Fruit fly (Drosophila melanogaster) whole organism, prepupa: ENCODE measurements around the gene Larp4B.
A peak's percentile ranks its signal among the peaks of the same experiment; 100 is the strongest.

Experiments
- CG11294 ChIP-seq: fragments of 200-800 bp; sonication (Bioruptor generic); IDR thresholded peaks from 2 replicates; pipeline ENCODE4 v1.3.6; 2022; ENCODE audit warnings: missing biosample characterization, missing genetic modification characterization
- CG11762 ChIP-seq: fragments of 200-800 bp; sonication (Bioruptor generic); optimal IDR thresholded peaks from 3 replicates; lab custom pipeline; 2016; ENCODE audit warnings: missing biosample characterization, missing genetic modification characterization; ENCODE audit not compliant: insufficient read depth
- CG11902 ChIP-seq: fragments of 200-800 bp; sonication (Bioruptor generic); optimal IDR thresholded peaks from 3 replicates; lab custom pipeline; 2016; ENCODE audit warnings: missing biosample characterization, missing genetic modification characterization
- CG15336 ChIP-seq: fragments of 200-800 bp; sonication (Bioruptor generic); IDR thresholded peaks from 2 replicates; pipeline ENCODE4 v1.3.6; 2022; ENCODE audit warnings: missing biosample characterization, missing genetic modification characterization
- CG1621 ChIP-seq: fragments of 200-800 bp; sonication (Bioruptor generic); optimal IDR thresholded peaks from 3 replicates; lab custom pipeline; 2018; ENCODE audit warnings: missing biosample characterization, mild to moderate bottlenecking, missing genetic modification characterization
- CG16779 ChIP-seq: fragments of 200-800 bp; sonication (Bioruptor generic); optimal IDR thresholded peaks from 3 replicates; lab custom pipeline; 2017; ENCODE audit warnings: missing biosample characterization, mild to moderate bottlenecking, missing genetic modification characterization
- CG3032 ChIP-seq: fragments of 200-800 bp; optimal IDR thresholded peaks from 2 replicates; lab custom pipeline; 2019; ENCODE audit warnings: missing biosample characterization, mild to moderate bottlenecking, missing genetic modification characterization, moderate library complexity
- CG32006 ChIP-seq: fragments of 200-800 bp; sonication (Bioruptor generic); optimal IDR thresholded peaks from 3 replicates; lab custom pipeline; 2017; ENCODE audit warnings: missing biosample characterization, mild to moderate bottlenecking, missing genetic modification characterization
- CG34406 ChIP-seq: fragments of 200-800 bp; sonication (Bioruptor generic); optimal IDR thresholded peaks from 3 replicates; lab custom pipeline; 2016; ENCODE audit warnings: missing biosample characterization, missing genetic modification characterization
- CG3919 ChIP-seq: fragments of 200-800 bp; sonication (Bioruptor generic); optimal IDR thresholded peaks from 3 replicates; lab custom pipeline; 2016; ENCODE audit warnings: missing biosample characterization, missing genetic modification characterization
- CG4318 ChIP-seq: fragments of 200-800 bp; sonication (Bioruptor generic); optimal IDR thresholded peaks from 3 replicates; lab custom pipeline; 2017; ENCODE audit warnings: missing biosample characterization, mild to moderate bottlenecking, missing genetic modification characterization
- CG6163 ChIP-seq: fragments of 200-800 bp; sonication (Bioruptor generic); IDR thresholded peaks from 3 replicates; pipeline ENCODE4 v1.3.6; 2022; ENCODE audit warnings: missing biosample characterization, missing genetic modification characterization
- CG6276 ChIP-seq: fragments of 200-800 bp; sonication (Bioruptor generic); optimal IDR thresholded peaks from 2 replicates; lab custom pipeline; 2017; ENCODE audit warnings: missing biosample characterization, mild to moderate bottlenecking, missing genetic modification characterization
- CG6808 ChIP-seq: fragments of 200-800 bp; sonication (Bioruptor generic); optimal IDR thresholded peaks from 3 replicates; lab custom pipeline; 2017; ENCODE audit warnings: missing biosample characterization, missing genetic modification characterization, mild to moderate bottlenecking, moderate library complexity, missing genetic modification reagents
- CG6854 ChIP-seq: fragments of 200-800 bp; sonication (Bioruptor generic); optimal IDR thresholded peaks from 2 replicates; lab custom pipeline; 2017; ENCODE audit warnings: missing biosample characterization, mild to moderate bottlenecking, missing genetic modification characterization
- CG7368 ChIP-seq: fragments of 200-800 bp; sonication (Bioruptor generic); optimal IDR thresholded peaks from 3 replicates; lab custom pipeline; 2016; ENCODE audit warnings: missing biosample characterization, missing genetic modification characterization
- CG8119 ChIP-seq: fragments of 200-800 bp; sonication (Bioruptor generic); IDR thresholded peaks from 3 replicates; pipeline ENCODE4 v1.3.6; 2022; ENCODE audit warnings: missing biosample characterization, missing genetic modification characterization
- Eip75B ChIP-seq: fragments of 200-800 bp; sonication (Bioruptor generic); optimal IDR thresholded peaks from 3 replicates; lab custom pipeline; 2016; ENCODE audit warnings: missing biosample characterization, missing genetic modification characterization
- Eip78C ChIP-seq: fragments of 200-800 bp; sonication (Bioruptor generic); peaks from one replicate; lab custom pipeline; 2016; ENCODE audit warnings: missing biosample characterization, missing genetic modification characterization
- Eip93F ChIP-seq: fragments of 200-800 bp; sonication (Bioruptor generic); optimal IDR thresholded peaks from 2 replicates; lab custom pipeline; 2016; ENCODE audit warnings: missing biosample characterization, mild to moderate bottlenecking, missing genetic modification characterization
- Ets21C ChIP-seq: fragments of 200-800 bp; sonication (Bioruptor generic); optimal IDR thresholded peaks from 3 replicates; lab custom pipeline; 2016; ENCODE audit warnings: missing biosample characterization, missing genetic modification characterization
- Ets96B ChIP-seq: fragments of 200-800 bp; optimal IDR thresholded peaks from 2 replicates; lab custom pipeline; 2019; ENCODE audit warnings: missing biosample characterization, mild to moderate bottlenecking, missing genetic modification characterization, moderate library complexity
- Hr38 ChIP-seq: sonication (Bioruptor generic); optimal IDR thresholded peaks from 2 replicates; lab custom pipeline; 2016; ENCODE audit warnings: missing biosample characterization, missing genetic modification characterization
- Hr39 ChIP-seq: fragments of 200-800 bp; sonication (Bioruptor generic); optimal IDR thresholded peaks from 2 replicates; lab custom pipeline; 2016; ENCODE audit warnings: missing biosample characterization, missing genetic modification characterization
- Hr4 ChIP-seq: fragments of 200-800 bp; sonication (Bioruptor generic); optimal IDR thresholded peaks from 3 replicates; lab custom pipeline; 2016; ENCODE audit warnings: missing biosample characterization, missing genetic modification characterization
- Lpt ChIP-seq: fragments of 200-800 bp; sonication (Bioruptor generic); optimal IDR thresholded peaks from 3 replicates; lab custom pipeline; 2016; ENCODE audit warnings: missing biosample characterization, missing genetic modification characterization
- Met ChIP-seq: fragments of 200-800 bp; sonication (Bioruptor generic); optimal IDR thresholded peaks from 3 replicates; lab custom pipeline; 2016; ENCODE audit warnings: missing biosample characterization, missing genetic modification characterization
- OdsH ChIP-seq: fragments of 200-800 bp; sonication (Bioruptor generic); optimal IDR thresholded peaks from 3 replicates; lab custom pipeline; 2016; ENCODE audit warnings: missing biosample characterization, missing genetic modification characterization
- Smox ChIP-seq: fragments of 200-800 bp; sonication (Bioruptor generic); optimal IDR thresholded peaks from 3 replicates; lab custom pipeline; 2016; ENCODE audit warnings: missing biosample characterization, missing genetic modification characterization
- Sox102F ChIP-seq: fragments of 200-800 bp; sonication (Bioruptor generic); optimal IDR thresholded peaks from 2 replicates; lab custom pipeline; 2016; ENCODE audit warnings: missing biosample characterization, mild to moderate bottlenecking, missing genetic modification characterization
- Sox14 ChIP-seq: fragments of 200-800 bp; sonication (Bioruptor generic); optimal IDR thresholded peaks from 3 replicates; lab custom pipeline; 2016; ENCODE audit warnings: missing biosample characterization, missing genetic modification characterization
- Sox15 ChIP-seq: fragments of 200-800 bp; sonication (Bioruptor generic); optimal IDR thresholded peaks from 3 replicates; lab custom pipeline; 2016; ENCODE audit warnings: missing biosample characterization, missing genetic modification characterization
- achi ChIP-seq: fragments of 200-800 bp; sonication (Bioruptor generic); optimal IDR thresholded peaks from 3 replicates; lab custom pipeline; 2016; ENCODE audit warnings: missing biosample characterization, missing genetic modification characterization
- acj6 ChIP-seq: fragments of 200-800 bp; sonication (Bioruptor generic); optimal IDR thresholded peaks from 3 replicates; lab custom pipeline; 2016; ENCODE audit warnings: missing biosample characterization, missing genetic modification characterization
- cyc ChIP-seq: fragments of 200-800 bp; sonication (Bioruptor generic); optimal IDR thresholded peaks from 3 replicates; lab custom pipeline; 2016; ENCODE audit warnings: missing biosample characterization, missing genetic modification characterization
- dac ChIP-seq: fragments of 200-800 bp; sonication (Bioruptor generic); optimal IDR thresholded peaks from 2 replicates; lab custom pipeline; 2017; ENCODE audit warnings: missing biosample characterization, mild to moderate bottlenecking, missing genetic modification characterization
- dsx ChIP-seq: fragments of 200-800 bp; optimal IDR thresholded peaks from 3 replicates; lab custom pipeline; 2019; ENCODE audit warnings: missing biosample characterization, mild to moderate bottlenecking, missing genetic modification characterization, moderate library complexity; ENCODE audit not compliant: poor library complexity, severe bottlenecking
- eg ChIP-seq: fragments of 200-800 bp; sonication (Bioruptor generic); IDR thresholded peaks from 3 replicates; pipeline ENCODE4 v1.3.6; 2022; ENCODE audit warnings: missing biosample characterization, missing genetic modification characterization
- esn ChIP-seq: fragments of 200-800 bp; sonication (Bioruptor generic); optimal IDR thresholded peaks from 2 replicates; lab custom pipeline; 2016; ENCODE audit warnings: missing biosample characterization, mild to moderate bottlenecking, missing genetic modification characterization, moderate library complexity
- fd59A ChIP-seq: fragments of 200-800 bp; sonication (Bioruptor generic); optimal IDR thresholded peaks from 2 replicates; lab custom pipeline; 2017; ENCODE audit warnings: missing biosample characterization, mild to moderate bottlenecking, missing genetic modification characterization, missing genetic modification reagents
- net ChIP-seq: fragments of 200-800 bp; sonication (Bioruptor generic); optimal IDR thresholded peaks from 3 replicates; lab custom pipeline; 2016; ENCODE audit warnings: missing biosample characterization, missing genetic modification characterization
- pdm3 ChIP-seq: fragments of 200-800 bp; sonication (Bioruptor generic); optimal IDR thresholded peaks from 3 replicates; lab custom pipeline; 2016; ENCODE audit warnings: missing biosample characterization, missing genetic modification characterization
- spab ChIP-seq: fragments of 200-800 bp; sonication (Bioruptor generic); optimal IDR thresholded peaks from 2 replicates; lab custom pipeline; 2017; ENCODE audit warnings: missing biosample characterization, mild to moderate bottlenecking, missing genetic modification characterization, missing genetic modification reagents
- ss ChIP-seq, 2 experiments: fragments of 200-800 bp; sonication (Bioruptor generic); optimal IDR thresholded peaks; 2 replicates in 1 of 2; 3 replicates in 1 of 2; lab custom pipeline; 2017 to 2018; ENCODE audit warnings: mild to moderate bottlenecking in 2 of 2, missing biosample characterization in 2 of 2, missing genetic modification characterization in 2 of 2, moderate library complexity in 1 of 2
- topi ChIP-seq: fragments of 200-800 bp; sonication (Bioruptor generic); optimal IDR thresholded peaks from 3 replicates; lab custom pipeline; 2016; ENCODE audit warnings: missing biosample characterization, missing genetic modification characterization
- vri ChIP-seq: fragments of 200-800 bp; sonication (Bioruptor generic); optimal IDR thresholded peaks from 3 replicates; lab custom pipeline; 2016; ENCODE audit warnings: missing biosample characterization, mild to moderate bottlenecking, missing genetic modification characterization

The Larp4B gene

DNA sequence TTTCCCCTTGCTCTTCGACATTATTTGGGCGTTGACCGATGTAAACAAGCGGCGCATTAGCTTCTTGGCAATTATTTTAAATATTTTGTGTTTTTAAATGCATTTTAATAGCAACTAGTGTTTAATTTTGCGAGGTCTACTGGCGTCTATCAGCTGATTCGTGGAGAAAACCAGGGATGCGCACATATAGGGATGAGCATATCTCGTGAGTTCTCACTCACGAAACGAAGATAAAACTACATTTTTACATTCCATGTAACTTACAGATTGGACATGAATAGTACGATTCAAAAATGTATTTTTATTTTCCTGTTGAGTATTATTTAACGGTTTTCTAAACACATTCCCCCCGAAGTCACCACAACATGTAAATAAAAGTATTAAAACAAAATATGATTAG lies 27.2 kb upstream of the Larp4B start, which contains the start of gene CG14966 (continued):
- TF ChIP-seq pdm3 (GFP tag; lab: Kevin White, UChicago) (peak; percentile 26), CG11294 (GFP tag; lab: Robert Waterston, UW) (no peak), Sox14 (peak; percentile 29), topi (peak; percentile 33), Smox (peak; percentile 31), Met (no peak), CG6163 (GFP tag; lab: Robert Waterston, UW) (no peak), CG11902 (GFP tag; lab: Kevin White, UChicago) (no peak), CG1621 (tag; lab: Kevin White, UChicago) (no peak), CG11762 (GFP tag; lab: Kevin White, UChicago) (no peak)

dm6 chr3L:3198447-3199402 lies 25.9 kb upstream of the Larp4B start, which contains the start of the genes CG32276 and gry:
Gene CG32276 (minus strand): TSS chr3L:3199047.
Gene gry (plus strand): TSS chr3L:3199090.
- peak; percentile 0 for TF ChIP-seq Hr38 (GFP tag; lab: Kevin White, UChicago)
- no peak for TF ChIP-seq Ets96B (tag; lab: Kevin White, UChicago)
- TF ChIP-seq Sox102F (GFP tag; lab: Kevin White, UChicago), result peak; percentile 75
- TF ChIP-seq spab (GFP tag; lab: Kevin White, UChicago), result no peak
- no peak for TF ChIP-seq Smox
- no peak for TF ChIP-seq ss (GFP tag; optimal IDR thresholded peaks at IDR 0.05; lab: Kevin White, UChicago)
- peak; percentile 34 for TF ChIP-seq CG16779 (tag; lab: Kevin White, UChicago)
- TF ChIP-seq CG32006, result no peak
- peak; percentile 63 for TF ChIP-seq CG11902 (GFP tag; lab: Kevin White, UChicago)
- TF ChIP-seq CG6854 (GFP tag; lab: Kevin White, UChicago), result peak; percentile 71
- peak; percentile 51 for TF ChIP-seq Sox15 (GFP tag; lab: Kevin White, UChicago)
- TF ChIP-seq CG11762 (GFP tag; lab: Kevin White, UChicago), result peak; percentile 64
- TF ChIP-seq CG3032 (tag; lab: Kevin White, UChicago), result peak; percentile 75
- TF ChIP-seq Hr4 (GFP tag; lab: Kevin White, UChicago), result no peak
- peak; percentile 48 for TF ChIP-seq CG1621 (tag; lab: Kevin White, UChicago)
- no peak for TF ChIP-seq Sox14
- TF ChIP-seq CG3919 (GFP tag; lab: Kevin White, UChicago), result peak; percentile 84
- TF ChIP-seq fd59A (GFP tag; lab: Kevin White, UChicago), result peak; percentile 11
- TF ChIP-seq CG11294 (GFP tag; lab: Robert Waterston, UW), result peak; percentile 22; the same call in 1 of the 2 replicates
- TF ChIP-seq CG7368 (GFP tag; lab: Kevin White, UChicago), result no peak
- TF ChIP-seq eg, result peak; percentile 72
- TF ChIP-seq Lpt (GFP tag; lab: Kevin White, UChicago), result no peak
- TF ChIP-seq achi, result peak; percentile 60
- TF ChIP-seq CG8119, result peak; percentile 32; the same call in 1 of the 3 replicates
- peak; percentile 70 for TF ChIP-seq topi
- TF ChIP-seq Eip93F (GFP tag; lab: Kevin White, UChicago), result peak; percentile 78
- peak; percentile 50 for TF ChIP-seq CG34406
- TF ChIP-seq dac (GFP tag; lab: Kevin White, UChicago), result no peak
- no peak for TF ChIP-seq Eip78C (GFP tag; lab: Kevin White, UChicago)
- peak; percentile 81 for TF ChIP-seq cyc (GFP tag; lab: Kevin White, UChicago)
- peak; percentile 77 for TF ChIP-seq esn (GFP tag; lab: Kevin White, UChicago)
- TF ChIP-seq Hr39, result peak; percentile 80
- TF ChIP-seq Met, result no peak
- TF ChIP-seq CG6163 (GFP tag; lab: Robert Waterston, UW), result peak; percentile 65
- peak; percentile 45; the same call in 1 of the 2 replicates for TF ChIP-seq CG15336 (GFP tag; lab: Robert Waterston, UW)
- TF ChIP-seq net (GFP tag; lab: Kevin White, UChicago), result no peak
- TF ChIP-seq CG6276 (GFP tag; lab: Kevin White, UChicago), result no peak
- TF ChIP-seq acj6, result peak; percentile 73
- peak; percentile 77 for TF ChIP-seq Ets21C (GFP tag; lab: Kevin White, UChicago)
- no peak for TF ChIP-seq CG6808 (GFP tag; lab: Kevin White, UChicago)
- TF ChIP-seq pdm3 (GFP tag; lab: Kevin White, UChicago), result no peak
- TF ChIP-seq Eip75B (GFP tag; lab: Kevin White, UChicago), result no peak
- TF ChIP-seq CG4318, result no peak
- no peak for TF ChIP-seq dsx
- no peak for TF ChIP-seq OdsH (GFP tag; lab: Kevin White, UChicago)
- no peak for TF ChIP-seq vri (GFP tag; lab: Kevin White, UChicago)
